Worm (Caenorhabditis elegans): ENCODE results near the gene F49C12.15.

F49C12.15 gene

ce11 chrIV:9343102-9343599 lies 18.9 kb downstream of the F49C12.15 start, which contains the start of gene pigc-1:
TSS of gene pigc-1 (minus strand) at chrIV:9343152.
- TF ChIP-seq tbx-2 (tag; optimal IDR thresholded peaks at IDR 0.05) = no peak
- no peak for TF ChIP-seq fkh-2 (tag; optimal IDR thresholded peaks at IDR 0.05)
- no peak for TF ChIP-seq egl-5 (tag; optimal IDR thresholded peaks at IDR 0.05)
- TF ChIP-seq nhr-12 (tag; optimal IDR thresholded peaks at IDR 0.05) = no peak
- TF ChIP-seq unc-62 (GFP tag; optimal IDR thresholded peaks at IDR 0.05) = no peak
- peak; percentile 80 for TF ChIP-seq pha-4 (tag; optimal IDR thresholded peaks at IDR 0.05)

ce11 chrIV:9353728-9354127 lies 29.5 kb downstream of the F49C12.15 start:
- no peak for TF ChIP-seq jun-1 (tag; optimal IDR thresholded peaks at IDR 0.05)
- no peak for TF ChIP-seq nhr-11 (tag; optimal IDR thresholded peaks at IDR 0.05)
- TF ChIP-seq ceh-82 (tag; optimal IDR thresholded peaks at IDR 0.05) = no peak
- no peak for TF ChIP-seq sea-2 (GFP tag; optimal IDR thresholded peaks at IDR 0.05)
- TF ChIP-seq fkh-2 (tag; optimal IDR thresholded peaks at IDR 0.05) = no peak
- no peak for TF ChIP-seq pha-4 (tag; optimal IDR thresholded peaks at IDR 0.05)
- TF ChIP-seq ZK546.5 (tag; optimal IDR thresholded peaks at IDR 0.05) = no peak
- no peak for TF ChIP-seq snpc-4 (tag; optimal IDR thresholded peaks at IDR 0.05)
- TF ChIP-seq elt-3 (tag; optimal IDR thresholded peaks at IDR 0.05) = no peak
- no peak for TF ChIP-seq ztf-4 (tag; optimal IDR thresholded peaks at IDR 0.05)
- TF ChIP-seq daf-12 (tag; optimal IDR thresholded peaks at IDR 0.05) = no peak
- no peak for TF ChIP-seq lin-39 (tag; optimal IDR thresholded peaks at IDR 0.05)
- no peak for TF ChIP-seq nhr-12 (tag; optimal IDR thresholded peaks at IDR 0.05)
- TF ChIP-seq mml-1 (tag; optimal IDR thresholded peaks at IDR 0.05) = no peak
- TF ChIP-seq zag-1 (tag; optimal IDR thresholded peaks at IDR 0.05) = no peak
- TF ChIP-seq nhr-28 (tag; optimal IDR thresholded peaks at IDR 0.05) = no peak
- no peak for TF ChIP-seq skn-1 (tag; optimal IDR thresholded peaks at IDR 0.05)
- TF ChIP-seq nhr-25 (tag; optimal IDR thresholded peaks at IDR 0.05) = no peak
- no peak for TF ChIP-seq mdl-1 (tag; optimal IDR thresholded peaks at IDR 0.05)
- TF ChIP-seq unc-39 (tag; optimal IDR thresholded peaks at IDR 0.05) = no peak

ce11 chrIV:9366411-9366810 lies 42.2 kb downstream of the F49C12.15 start, which contains the start of gene pezo-1:
TSS of gene pezo-1 (minus strand) at chrIV:9366511.
- TF ChIP-seq egl-5 (tag; optimal IDR thresholded peaks at IDR 0.05) (no peak), nhr-237 (tag; optimal IDR thresholded peaks at IDR 0.05) (no peak), zag-1 (tag; optimal IDR thresholded peaks at IDR 0.05) (no peak), fkh-2 (tag; optimal IDR thresholded peaks at IDR 0.05) (no peak), lsy-12 (tag; optimal IDR thresholded peaks at IDR 0.05) (no peak), ama-1 (optimal IDR thresholded peaks at IDR 0.05) (no peak), elt-1 (tag; optimal IDR thresholded peaks at IDR 0.05) (no peak), sea-2 (GFP tag; optimal IDR thresholded peaks at IDR 0.05) (no peak), elt-2 (tag; optimal IDR thresholded peaks at IDR 0.05) (no peak), ceh-16 (tag; optimal IDR thresholded peaks at IDR 0.05) (no peak), pha-4 (tag; optimal IDR thresholded peaks at IDR 0.05) (no peak), nhr-23 (tag; optimal IDR thresholded peaks at IDR 0.05) (no peak), unc-39 (tag; optimal IDR thresholded peaks at IDR 0.05) (no peak), ZK546.5 (tag; optimal IDR thresholded peaks at IDR 0.05) (no peak)

- TF ChIP-seq pqm-1 (tag; optimal IDR thresholded peaks at IDR 0.05) (peak; percentile 31), tbx-2 (tag; optimal IDR thresholded peaks at IDR 0.05) (no peak), ztf-4 (tag; optimal IDR thresholded peaks at IDR 0.05) (no peak), fos-1 (tag; optimal IDR thresholded peaks at IDR 0.05) (no peak), ceh-82 (tag; optimal IDR thresholded peaks at IDR 0.05) (no peak), aly-2 (tag; optimal IDR thresholded peaks at IDR 0.05) (no peak), pha-4 (tag; optimal IDR thresholded peaks at IDR 0.05) (peak; percentile 90), snpc-4 (tag; optimal IDR thresholded peaks at IDR 0.05) (peak; percentile 21), skn-1 (tag; optimal IDR thresholded peaks at IDR 0.05) (no peak)
These were observed 43.8 kb downstream of the F49C12.15 start for ce11 chrIV:9367852-9368627.

ce11 chrIV:9371126-9371525 lies 46.9 kb downstream of the F49C12.15 start, which contains the start of gene fbxc-58:
TSS of gene fbxc-58 (plus strand) at chrIV:9371508.
- TF ChIP-seq nhr-28 (tag; optimal IDR thresholded peaks at IDR 0.05) = no peak

Data from whole organism, L3 larva.